Worm (Caenorhabditis elegans) whole organism, late embryonic: ENCODE data around the gene ZK1320.3.
A peak's percentile ranks its signal among the peaks of the same experiment; 100 is the strongest.

Experiments used
- C08G9.2 ChIP-seq: sonication (generic microtip); optimal IDR thresholded peaks from 2 replicates; lab custom pipeline; 2016; ENCODE audit warnings: mild to moderate bottlenecking, missing genetic modification characterization, moderate library complexity, missing compliant biosample characterization
- C38D4.7 ChIP-seq: fragments of 200-800 bp; sonication (Bioruptor generic); optimal IDR thresholded peaks from 2 replicates; lab custom pipeline; 2018; ENCODE audit warnings: mild to moderate bottlenecking, missing genetic modification characterization, moderate library complexity, missing compliant biosample characterization
- F13H6.1 ChIP-seq: sonication (generic microtip); optimal IDR thresholded peaks from 2 replicates; lab custom pipeline; 2016; ENCODE audit warnings: missing genetic modification characterization, missing compliant biosample characterization
- K02D7.2 ChIP-seq: sonication (generic microtip); optimal IDR thresholded peaks from 2 replicates; lab custom pipeline; 2017; ENCODE audit warnings: mild to moderate bottlenecking, missing genetic modification characterization, missing compliant biosample characterization
- K09A11.1 ChIP-seq: sonication (generic microtip); optimal IDR thresholded peaks from 2 replicates; lab custom pipeline; 2017; ENCODE audit warnings: antibody characterized with exemption, mild to moderate bottlenecking, missing genetic modification characterization, missing compliant biosample characterization; ENCODE audit not compliant: insufficient read depth
- T23F11.4 ChIP-seq: fragments of 200-800 bp; sonication (Bioruptor generic); optimal IDR thresholded peaks from 2 replicates; lab custom pipeline; 2018; ENCODE audit warnings: mild to moderate bottlenecking, missing genetic modification characterization, missing compliant biosample characterization
- Y22D7AL.16 ChIP-seq: sonication (generic microtip); optimal IDR thresholded peaks from 2 replicates; lab custom pipeline; 2016; ENCODE audit warnings: missing genetic modification characterization, missing compliant biosample characterization
- ahr-1 ChIP-seq: sonication (generic microtip); optimal IDR thresholded peaks from 2 replicates; lab custom pipeline; 2016; ENCODE audit warnings: missing genetic modification characterization, missing compliant biosample characterization
- ama-1 ChIP-seq: fragments of 150-350 bp; optimal IDR thresholded peaks from 2 replicates; lab custom pipeline; 2014
- ceh-14 ChIP-seq: sonication (generic microtip); optimal IDR thresholded peaks from 2 replicates; lab custom pipeline; 2016; ENCODE audit warnings: missing genotype, missing genetic modification characterization, missing compliant biosample characterization
- ceh-18 ChIP-seq: sonication (generic microtip); optimal IDR thresholded peaks from 2 replicates; lab custom pipeline; 2016; ENCODE audit warnings: missing genetic modification characterization, missing compliant biosample characterization
- ceh-22 ChIP-seq: sonication (generic microtip); optimal IDR thresholded peaks from 2 replicates; lab custom pipeline; 2017; ENCODE audit warnings: missing biosample characterization, missing genetic modification characterization
- ceh-24 ChIP-seq: sonication (generic microtip); optimal IDR thresholded peaks from 2 replicates; lab custom pipeline; 2016; ENCODE audit warnings: mild to moderate bottlenecking, missing genetic modification characterization, missing compliant biosample characterization
- ceh-30 ChIP-seq: fragments of 150-350 bp; optimal IDR thresholded peaks from 2 replicates; lab custom pipeline; 2014; ENCODE audit warnings: missing biosample characterization, missing genetic modification characterization
- ceh-31 ChIP-seq: sonication (generic microtip); optimal IDR thresholded peaks from 2 replicates; lab custom pipeline; 2016; ENCODE audit warnings: missing genetic modification characterization, missing compliant biosample characterization
- ceh-34 ChIP-seq: sonication (generic microtip); optimal IDR thresholded peaks from 2 replicates; lab custom pipeline; 2016; ENCODE audit warnings: mild to moderate bottlenecking, missing genetic modification characterization, missing compliant biosample characterization
- ceh-45 ChIP-seq: fragments of 200-800 bp; sonication (Bioruptor generic); IDR thresholded peaks from 2 replicates; pipeline ENCODE4 v1.3.6; 2022; ENCODE audit warnings: missing genetic modification reagents, missing genetic modification characterization, missing compliant biosample characterization
- ceh-6 ChIP-seq: fragments of 200-800 bp; sonication (Bioruptor generic); optimal IDR thresholded peaks from 2 replicates; lab custom pipeline; 2018; ENCODE audit warnings: mild to moderate bottlenecking, missing genetic modification characterization, missing compliant biosample characterization
- ceh-9 ChIP-seq: sonication (generic microtip); optimal IDR thresholded peaks from 2 replicates; lab custom pipeline; 2016; ENCODE audit warnings: mild to moderate bottlenecking, missing genetic modification characterization, inconsistent platforms, missing compliant biosample characterization
- che-1 ChIP-seq: sonication (generic microtip); optimal IDR thresholded peaks from 2 replicates; lab custom pipeline; 2016; ENCODE audit warnings: mild to moderate bottlenecking, missing genetic modification characterization, missing compliant biosample characterization
- dve-1 ChIP-seq: sonication (generic microtip); optimal IDR thresholded peaks from 2 replicates; lab custom pipeline; 2017; ENCODE audit warnings: antibody characterized with exemption, mild to moderate bottlenecking, missing genetic modification characterization, missing compliant biosample characterization
- elt-4 ChIP-seq: sonication (generic microtip); optimal IDR thresholded peaks from 2 replicates; lab custom pipeline; 2016; ENCODE audit warnings: missing genetic modification characterization, missing compliant biosample characterization
- ets-4 ChIP-seq: sonication (generic microtip); optimal IDR thresholded peaks from 2 replicates; lab custom pipeline; 2016; ENCODE audit warnings: missing genetic modification characterization, missing compliant biosample characterization
- eyg-1 ChIP-seq: sonication (generic microtip); optimal IDR thresholded peaks from 2 replicates; lab custom pipeline; 2016; ENCODE audit warnings: missing genotype, missing genetic modification characterization, missing compliant biosample characterization
- fkh-10 ChIP-seq: fragments of 150-350 bp; optimal IDR thresholded peaks from 2 replicates; lab custom pipeline; 2014; ENCODE audit warnings: missing biosample characterization, missing genetic modification reagents, missing genetic modification characterization
- fkh-6 ChIP-seq: sonication (generic microtip); optimal IDR thresholded peaks from 2 replicates; lab custom pipeline; 2016; ENCODE audit warnings: missing genetic modification characterization, missing compliant biosample characterization
- gmeb-2 ChIP-seq: sonication (generic microtip); optimal IDR thresholded peaks from 2 replicates; lab custom pipeline; 2016; ENCODE audit warnings: missing genetic modification characterization, inconsistent platforms, missing compliant biosample characterization
- hlh-13 ChIP-seq: fragments of 200-800 bp; sonication (Bioruptor generic); optimal IDR thresholded peaks from 2 replicates; lab custom pipeline; 2018; ENCODE audit warnings: mild to moderate bottlenecking, missing genetic modification characterization, missing compliant biosample characterization
- hlh-15 ChIP-seq: sonication (generic microtip); optimal IDR thresholded peaks from 2 replicates; lab custom pipeline; 2016; ENCODE audit warnings: missing genetic modification characterization, missing compliant biosample characterization
- hlh-6 ChIP-seq: sonication (generic microtip); optimal IDR thresholded peaks from 2 replicates; lab custom pipeline; 2016; ENCODE audit warnings: missing genotype, missing genetic modification characterization, missing compliant biosample characterization
- hlh-8 ChIP-seq: sonication (generic microtip); optimal IDR thresholded peaks from 2 replicates; lab custom pipeline; 2016; ENCODE audit warnings: missing genotype, missing genetic modification characterization, missing compliant biosample characterization
- lim-6 ChIP-seq: sonication (generic microtip); optimal IDR thresholded peaks from 2 replicates; lab custom pipeline; 2016; ENCODE audit warnings: missing genetic modification characterization, missing compliant biosample characterization
- lin-11 ChIP-seq: fragments of 200-800 bp; sonication (Bioruptor generic); optimal IDR thresholded peaks from 2 replicates; lab custom pipeline; 2018; ENCODE audit warnings: mild to moderate bottlenecking, missing genetic modification characterization, missing compliant biosample characterization
- madf-2 ChIP-seq: sonication (generic microtip); optimal IDR thresholded peaks from 2 replicates; lab custom pipeline; 2017; ENCODE audit warnings: missing genetic modification characterization, missing compliant biosample characterization
- mec-3 ChIP-seq: sonication (generic microtip); optimal IDR thresholded peaks from 2 replicates; lab custom pipeline; 2016; ENCODE audit warnings: borderline replicate concordance, missing genetic modification characterization, missing compliant biosample characterization
- nfya-1 ChIP-seq: sonication (generic microtip); optimal IDR thresholded peaks from 2 replicates; lab custom pipeline; 2017; ENCODE audit warnings: missing genetic modification characterization, mild to moderate bottlenecking, missing compliant biosample characterization, antibody characterized with exemption, moderate library complexity
- nhr-11 ChIP-seq: fragments of 150-350 bp; optimal IDR thresholded peaks from 2 replicates; lab custom pipeline; 2014; ENCODE audit warnings: missing biosample characterization, missing genetic modification characterization
- npax-4 ChIP-seq: sonication (generic microtip); optimal IDR thresholded peaks from 2 replicates; lab custom pipeline; 2016; ENCODE audit warnings: missing genetic modification characterization, missing compliant biosample characterization
- pag-3 ChIP-seq: sonication (generic microtip); optimal IDR thresholded peaks from 2 replicates; lab custom pipeline; 2016; ENCODE audit warnings: missing compliant biosample characterization, missing genetic modification characterization, borderline replicate concordance
- pat-9 ChIP-seq: fragments of 200-800 bp; sonication (Bioruptor generic); optimal IDR thresholded peaks from 2 replicates; lab custom pipeline; 2018; ENCODE audit warnings: mild to moderate bottlenecking, missing genetic modification characterization, moderate library complexity, missing compliant biosample characterization
- pax-1 ChIP-seq: fragments of 150-350 bp; optimal IDR thresholded peaks from 2 replicates; lab custom pipeline; 2014; ENCODE audit warnings: missing biosample characterization, missing genetic modification characterization
- pha-2 ChIP-seq: sonication (generic microtip); optimal IDR thresholded peaks from 2 replicates; lab custom pipeline; 2017; ENCODE audit warnings: mild to moderate bottlenecking, missing genetic modification characterization, missing compliant biosample characterization
- pha-4 ChIP-seq: fragments of 150-350 bp; optimal IDR thresholded peaks from 2 replicates; lab custom pipeline; 2018; ENCODE audit warnings: missing biosample characterization, missing genetic modification reagents, missing genetic modification characterization
- ref-2 ChIP-seq: sonication (generic microtip); optimal IDR thresholded peaks from 2 replicates; lab custom pipeline; 2016; ENCODE audit warnings: missing genetic modification characterization, missing compliant biosample characterization
- rnt-1 ChIP-seq: sonication (generic microtip); optimal IDR thresholded peaks from 2 replicates; lab custom pipeline; 2016; ENCODE audit warnings: missing genetic modification characterization, missing compliant biosample characterization
- sdc-2 ChIP-seq: sonication (generic microtip); optimal IDR thresholded peaks from 2 replicates; lab custom pipeline; 2016; ENCODE audit warnings: missing genotype, missing genetic modification characterization, missing compliant biosample characterization
- sox-2 ChIP-seq: fragments of 200-800 bp; sonication (Bioruptor generic); IDR thresholded peaks from 2 replicates; pipeline ENCODE4 v1.3.6; 2022; ENCODE audit warnings: missing genetic modification reagents, missing genetic modification characterization, missing compliant biosample characterization
- sox-4 ChIP-seq: sonication (generic microtip); optimal IDR thresholded peaks from 2 replicates; lab custom pipeline; 2017; ENCODE audit warnings: mild to moderate bottlenecking, missing genetic modification characterization, inconsistent platforms, missing compliant biosample characterization
- syd-9 ChIP-seq: sonication (generic microtip); optimal IDR thresholded peaks from 2 replicates; lab custom pipeline; 2016; ENCODE audit warnings: mild to moderate bottlenecking, missing genetic modification characterization, moderate library complexity, missing compliant biosample characterization
- tbx-7 ChIP-seq: sonication (generic microtip); optimal IDR thresholded peaks from 2 replicates; lab custom pipeline; 2016; ENCODE audit warnings: missing genotype, missing genetic modification characterization, missing compliant biosample characterization
- unc-42 ChIP-seq: sonication (generic microtip); optimal IDR thresholded peaks from 2 replicates; lab custom pipeline; 2016; ENCODE audit warnings: missing genotype, missing genetic modification characterization, missing compliant biosample characterization
- unc-55 ChIP-seq: sonication (generic microtip); optimal IDR thresholded peaks from 2 replicates; lab custom pipeline; 2017; ENCODE audit warnings: missing biosample characterization, missing genetic modification reagents, missing genetic modification characterization
- unc-86 ChIP-seq: sonication (generic microtip); optimal IDR thresholded peaks from 2 replicates; lab custom pipeline; 2016; ENCODE audit warnings: missing genetic modification characterization, missing compliant biosample characterization
- ztf-16 ChIP-seq: sonication (generic microtip); optimal IDR thresholded peaks from 2 replicates; lab custom pipeline; 2017; ENCODE audit warnings: missing genetic modification characterization, missing compliant biosample characterization

Gene ZK1320.3

ce11 chrII:9646122-9646555 lies 14.1 kb downstream of the ZK1320.3 start (continued):
- TF ChIP-seq mec-3 (tag; lab: Kevin White, UChicago) = no peak
- TF ChIP-seq dve-1 (tag; lab: Kevin White, UChicago) = peak; percentile 32
- TF ChIP-seq pag-3 (tag; lab: Kevin White, UChicago) = no peak
- no peak for TF ChIP-seq hlh-13
- TF ChIP-seq fkh-10 (GFP tag; lab: Kevin White, UChicago) = no peak
- no peak for TF ChIP-seq elt-4 (tag; lab: Kevin White, UChicago)
- TF ChIP-seq ceh-31 (tag; lab: Kevin White, UChicago) = peak; percentile 87
- TF ChIP-seq sox-2 = no peak
- no peak for TF ChIP-seq fkh-6 (tag; lab: Kevin White, UChicago)
- no peak for TF ChIP-seq tbx-7 (tag; lab: Kevin White, UChicago)
- TF ChIP-seq lim-6 (tag; lab: Kevin White, UChicago) = no peak
- TF ChIP-seq C08G9.2 = peak; percentile 47
- peak; percentile 13 for TF ChIP-seq sdc-2 (tag; lab: Kevin White, UChicago)
- no peak for TF ChIP-seq eyg-1 (tag; lab: Kevin White, UChicago)
- no peak for TF ChIP-seq ceh-22 (tag; lab: Kevin White, UChicago)
- peak; percentile 46 for TF ChIP-seq syd-9 (tag; lab: Kevin White, UChicago)
- peak; percentile 40 for TF ChIP-seq hlh-6
- no peak for TF ChIP-seq ceh-45 (GFP tag; lab: Robert Waterston, UW)
- peak; percentile 72 for TF ChIP-seq ref-2 (tag; lab: Kevin White, UChicago)
- peak; percentile 18 for TF ChIP-seq ets-4 (tag; lab: Kevin White, UChicago)
- no peak for TF ChIP-seq madf-2 (tag; lab: Kevin White, UChicago)
- no peak for TF ChIP-seq unc-86
- peak; percentile 77 for TF ChIP-seq unc-55 (GFP tag; lab: Kevin White, UChicago)
- TF ChIP-seq rnt-1 (tag; lab: Kevin White, UChicago) = peak; percentile 59
- TF ChIP-seq lin-11 (tag; lab: Kevin White, UChicago) = no peak
- TF ChIP-seq pax-1 (tag; lab: Kevin White, UChicago) = no peak
- TF ChIP-seq pha-2 (tag; lab: Kevin White, UChicago) = peak; percentile 3
- TF ChIP-seq nhr-11 (tag; lab: Kevin White, UChicago) = no peak
- no peak for TF ChIP-seq hlh-15 (tag; lab: Kevin White, UChicago)
- peak; percentile 19 for TF ChIP-seq unc-42 (tag; lab: Kevin White, UChicago)
- no peak for TF ChIP-seq ceh-9 (tag; lab: Kevin White, UChicago)
- no peak for TF ChIP-seq hlh-8 (tag; lab: Kevin White, UChicago)
- no peak for TF ChIP-seq npax-4 (tag; lab: Kevin White, UChicago)
- peak; percentile 89 for TF ChIP-seq nfya-1 (tag; lab: Kevin White, UChicago)
- peak; percentile 47 for TF ChIP-seq ceh-14 (tag; lab: Kevin White, UChicago)
- no peak for TF ChIP-seq pat-9 (tag; lab: Kevin White, UChicago)
- TF ChIP-seq gmeb-2 (tag; lab: Kevin White, UChicago) = no peak
- no peak for TF ChIP-seq Y22D7AL.16 (tag; lab: Kevin White, UChicago)
- TF ChIP-seq ama-1 (lab: Kevin White, UChicago) = no peak
- TF ChIP-seq ceh-18 (tag; lab: Kevin White, UChicago) = peak; percentile 56
- TF ChIP-seq K09A11.1 (tag; lab: Kevin White, UChicago) = peak; percentile 31
- no peak for TF ChIP-seq sox-4 (tag; lab: Kevin White, UChicago)
- no peak for TF ChIP-seq C38D4.7 (GFP tag; lab: Kevin White, UChicago)
- TF ChIP-seq T23F11.4 = no peak
- no peak for TF ChIP-seq ztf-16 (tag; lab: Kevin White, UChicago)
- TF ChIP-seq ahr-1 = no peak
- TF ChIP-seq che-1 = no peak
- peak; percentile 76 for TF ChIP-seq ceh-34 (tag; lab: Kevin White, UChicago)
- no peak for TF ChIP-seq ceh-24 (tag; lab: Kevin White, UChicago)
- TF ChIP-seq pha-4 (tag; lab: Kevin White, UChicago) = no peak
- TF ChIP-seq F13H6.1 (tag; lab: Kevin White, UChicago) = no peak
- peak; percentile 37 for TF ChIP-seq ceh-6 (GFP tag; lab: Kevin White, UChicago)
- no peak for TF ChIP-seq K02D7.2 (tag; lab: Kevin White, UChicago)
- peak; percentile 58 for TF ChIP-seq ceh-30
